Worm (Caenorhabditis elegans): ENCODE data around the gene syf-2.
A peak's percentile ranks its signal among the peaks of the same experiment; 100 is the strongest.

syf-2 gene

ce11 chrIII:7154526-7154925 is 7.4 kb downstream of the syf-2 start (continued):
- TF ChIP-seq daf-16 (GFP tag; optimal IDR thresholded peaks at IDR 0.05) (no peak), daf-16 (tag; optimal IDR thresholded peaks at IDR 0.05) (peak; percentile 38), cey-2 (tag; optimal IDR thresholded peaks at IDR 0.05; ENCODE audit: borderline replicate concordance, insufficient read depth) (no peak), mdt-29 (GFP tag; IDR thresholded peaks at IDR 0.05) (no peak), fos-1 (tag; optimal IDR thresholded peaks at IDR 0.05) (no peak), ceh-82 (tag; optimal IDR thresholded peaks at IDR 0.05) (no peak), ceh-32 (tag; optimal IDR thresholded peaks at IDR 0.05; ENCODE audit: poor library complexity) (no peak), ctbp-1 (GFP tag; IDR thresholded peaks at IDR 0.05) (no peak), ceh-20 (GFP tag; IDR thresholded peaks at IDR 0.05) (no peak), zfp-3 (GFP tag; conservative IDR thresholded peaks at IDR 0.05) (no peak), Y48G9A.11 (GFP tag; IDR thresholded peaks at IDR 0.05) (no peak), mep-1 (tag; optimal IDR thresholded peaks at IDR 0.05) (peak; percentile 9), zip-2 (tag; optimal IDR thresholded peaks at IDR 0.05) (no peak), jun-1 (tag; optimal IDR thresholded peaks at IDR 0.05) (no peak), ces-1 (GFP tag; optimal IDR thresholded peaks at IDR 0.05) (no peak), F37D6.2 (tag; optimal IDR thresholded peaks at IDR 0.05) (no peak), saeg-2 (GFP tag; IDR thresholded peaks at IDR 0.05) (no peak), F26F4.8 (GFP tag; conservative IDR thresholded peaks at IDR 0.05) (no peak), nhr-77 (tag; optimal IDR thresholded peaks at IDR 0.05) (peak; percentile 25), nhr-28 (tag; optimal IDR thresholded peaks at IDR 0.05) (peak; percentile 49), nhr-11 (tag; optimal IDR thresholded peaks at IDR 0.05) (no peak), mdl-1 (tag; optimal IDR thresholded peaks at IDR 0.05) (no peak), spr-1 (tag; optimal IDR thresholded peaks at IDR 0.05) (no peak), madf-9 (GFP tag; conservative IDR thresholded peaks at IDR 0.05) (no peak), duxl-1 (tag; optimal IDR thresholded peaks at IDR 0.05; ENCODE audit: poor library complexity) (no peak), dve-1 (tag; optimal IDR thresholded peaks at IDR 0.05; ENCODE audit: insufficient read depth) (peak; percentile 71), dmd-6 (GFP tag; IDR thresholded peaks at IDR 0.05) (peak; percentile 38), dmd-9 (GFP tag; IDR thresholded peaks at IDR 0.05) (no peak), tra-1 (GFP tag; IDR thresholded peaks at IDR 0.05) (no peak), Y5F2A.4 (GFP tag; optimal IDR thresholded peaks at IDR 0.05) (no peak), ZK337.2 (GFP tag; IDR thresholded peaks at IDR 0.05) (no peak), T26A8.4 (GFP tag; IDR thresholded peaks at IDR 0.05) (no peak), mes-2 (tag; optimal IDR thresholded peaks at IDR 0.05; ENCODE audit: poor library complexity, severe bottlenecking) (no peak), hlh-30 (tag; optimal IDR thresholded peaks at IDR 0.05; ENCODE audit: insufficient read depth) (peak; percentile 46), vab-7 (GFP tag; IDR thresholded peaks at IDR 0.05) (no peak), aly-2 (tag; optimal IDR thresholded peaks at IDR 0.05) (no peak)

ce11 chrIII:7153747-7154238 is 8.1 kb downstream of the syf-2 start, which contains the start of gene ogt-1:
Gene ogt-1, minus strand, starts transcription at chrIII:7153797.
- no peak for TF ChIP-seq Y105C5A.15 (GFP tag; IDR thresholded peaks at IDR 0.05)
- no peak for TF ChIP-seq R02D3.7 (tag; optimal IDR thresholded peaks at IDR 0.05)
- TF ChIP-seq daf-19 (GFP tag; conservative IDR thresholded peaks at IDR 0.05), result 0 out of 2 replicates have a peak, but pooled peaks have one; percentile 34
- TF ChIP-seq nhr-42 (GFP tag; IDR thresholded peaks at IDR 0.05), result no peak
- TF ChIP-seq nhr-48 (tag; optimal IDR thresholded peaks at IDR 0.05), result peak; percentile 75
- peak; percentile 31; the same call in 1 of the 2 replicates for TF ChIP-seq lin-1 (GFP tag; IDR thresholded peaks at IDR 0.05)
- TF ChIP-seq ctbp-1 (GFP tag; IDR thresholded peaks at IDR 0.05), result peak; percentile 84
- peak; percentile 88 for TF ChIP-seq hlh-30 (tag; optimal IDR thresholded peaks at IDR 0.05; ENCODE audit: insufficient read depth)
- peak; percentile 28 for TF ChIP-seq lin-13 (GFP tag; optimal IDR thresholded peaks at IDR 0.05)
- TF ChIP-seq mes-2 (tag; optimal IDR thresholded peaks at IDR 0.05; ENCODE audit: poor library complexity, severe bottlenecking), result peak; percentile 81
- TF ChIP-seq mxl-2 (GFP tag; conservative IDR thresholded peaks at IDR 0.05), result no peak
- no peak for TF ChIP-seq dmd-8 (GFP tag; IDR thresholded peaks at IDR 0.05)
- TF ChIP-seq Y75B8A.6 (GFP tag; IDR thresholded peaks at IDR 0.05), result no peak
- no peak for TF ChIP-seq zip-11 (GFP tag; IDR thresholded peaks at IDR 0.05)
- no peak for TF ChIP-seq lin-29 (GFP tag; IDR thresholded peaks at IDR 0.05)
- peak; percentile 34 for TF ChIP-seq nhr-102 (tag; optimal IDR thresholded peaks at IDR 0.05)
- TF ChIP-seq ama-1 (optimal IDR thresholded peaks at IDR 0.05), result no peak
- no peak for TF ChIP-seq mxl-3 (GFP tag; optimal IDR thresholded peaks at IDR 0.05)
- TF ChIP-seq Y5F2A.4 (GFP tag; optimal IDR thresholded peaks at IDR 0.05), result no peak
- TF ChIP-seq php-3 (GFP tag; IDR thresholded peaks at IDR 0.05), result 0 out of 2 replicates have a peak, but pooled peaks have one; percentile 36

Data from whole organism, L4 larva.